Worm (Caenorhabditis elegans) whole organism, midembryonic: ENCODE measurements around the gene nhr-184.

Experiments used
- T22C8.4 ChIP-seq: fragments of 200-800 bp; sonication (Bioruptor generic); IDR thresholded peaks from 2 replicates; pipeline ENCODE4 v1.3.6; 2022; ENCODE audit warnings: missing genetic modification characterization, missing compliant biosample characterization
- cog-1 ChIP-seq: sonication (generic microtip); optimal IDR thresholded peaks from 2 replicates; lab custom pipeline; 2016; ENCODE audit warnings: missing genetic modification characterization, missing compliant biosample characterization
- flt-1 ChIP-seq: fragments of 200-800 bp; sonication (Bioruptor generic); IDR thresholded peaks from 2 replicates; pipeline ENCODE4 v1.3.6; 2022; ENCODE audit warnings: missing genetic modification characterization, missing compliant biosample characterization
- klf-2 ChIP-seq: fragments of 200-800 bp; sonication (Bioruptor generic); conservative IDR thresholded peaks from 2 replicates; pipeline ENCODE4 v1.3.6; 2022; ENCODE audit warnings: missing genetic modification reagents, missing genetic modification characterization, missing compliant biosample characterization
- med-1 ChIP-seq: sonication (generic microtip); optimal IDR thresholded peaks from 2 replicates; lab custom pipeline; 2017; ENCODE audit warnings: missing genetic modification characterization, mild to moderate bottlenecking, missing compliant biosample characterization, antibody characterized with exemption, missing genetic modification reagents; ENCODE audit not compliant: insufficient read depth
- ref-1 ChIP-seq: fragments of 200-800 bp; sonication (Bioruptor generic); conservative IDR thresholded peaks from 2 replicates; pipeline ENCODE4 v1.3.6; 2022; ENCODE audit warnings: missing genetic modification reagents, missing genetic modification characterization, missing compliant biosample characterization
- tab-1 ChIP-seq: fragments of 200-800 bp; sonication (Bioruptor generic); IDR thresholded peaks from 2 replicates; pipeline ENCODE4 v1.3.6; 2022; ENCODE audit warnings: missing genetic modification characterization, missing compliant biosample characterization
- ztf-23 ChIP-seq: fragments of 200-800 bp; sonication (Bioruptor generic); IDR thresholded peaks from 2 replicates; pipeline ENCODE4 v1.3.6; 2022; ENCODE audit warnings: missing genetic modification reagents, missing genetic modification characterization, missing compliant biosample characterization
- ztf-29 ChIP-seq: fragments of 200-800 bp; sonication (Bioruptor generic); IDR thresholded peaks from 2 replicates; pipeline ENCODE4 v1.3.6; 2022; ENCODE audit warnings: missing genetic modification reagents, missing genetic modification characterization, missing compliant biosample characterization

Gene nhr-184

DNA sequence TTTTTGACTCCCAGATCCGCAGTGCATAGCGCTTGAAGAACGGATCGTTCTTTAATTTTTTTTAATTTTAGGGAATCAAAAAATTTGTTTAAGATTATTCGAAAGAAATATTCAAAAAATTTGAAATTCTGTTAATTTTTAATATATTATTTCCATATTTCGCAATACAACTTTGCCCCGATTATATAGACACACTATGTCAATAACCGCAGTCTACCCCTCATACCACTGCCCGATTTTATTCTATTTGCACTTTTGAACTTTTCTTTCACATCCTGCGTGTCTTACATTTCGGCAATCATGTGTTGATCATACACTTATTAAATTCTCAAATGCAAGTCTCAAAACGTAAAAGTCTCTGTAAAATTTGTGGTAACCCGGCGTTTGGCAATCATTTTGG lies 4.5 kb upstream of the nhr-184 start, which contains the start of gene nhr-56:
TSS of gene nhr-56 (plus strand) at position 202 of the 400 bp plus-strand sequence.
- TF ChIP-seq klf-2 (GFP tag; lab: Robert Waterston, UW) = no peak
- no peak for TF ChIP-seq tab-1 (GFP tag; lab: Robert Waterston, UW)
- TF ChIP-seq flt-1 (GFP tag; lab: Robert Waterston, UW) = no peak
- TF ChIP-seq T22C8.4 (GFP tag; lab: Robert Waterston, UW) = no peak
- no peak for TF ChIP-seq ref-1 (GFP tag; lab: Robert Waterston, UW)
- TF ChIP-seq med-1 (GFP tag; lab: Kevin White, UChicago) = no peak
- TF ChIP-seq cog-1 (tag; lab: Kevin White, UChicago) = no peak
- TF ChIP-seq ztf-29 (GFP tag; lab: Robert Waterston, UW) = no peak
- TF ChIP-seq ztf-23 (GFP tag; lab: Robert Waterston, UW) = no peak

DNA sequence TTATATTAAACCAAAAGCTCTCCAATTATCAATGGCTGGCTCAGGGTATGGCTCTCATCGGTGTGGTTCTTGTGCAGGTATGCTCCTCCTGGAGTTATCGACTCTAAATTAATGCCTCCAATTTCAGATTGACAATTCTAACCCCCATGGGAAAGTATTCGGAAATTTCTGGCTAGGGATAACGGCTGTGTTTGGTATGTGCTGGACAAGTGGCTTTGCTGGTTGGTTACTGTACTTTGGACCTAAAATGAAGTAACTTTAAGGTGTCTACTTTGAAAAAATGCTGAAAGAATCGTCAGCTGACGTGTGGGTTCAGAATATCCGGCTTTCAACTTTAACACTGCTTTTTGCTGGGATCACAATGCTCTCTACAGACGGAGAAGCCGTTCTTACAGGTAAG lies 2.6 kb upstream of the nhr-184 start:
- no peak for TF ChIP-seq ztf-23 (GFP tag; lab: Robert Waterston, UW)

- TF ChIP-seq T22C8.4 (GFP tag; lab: Robert Waterston, UW) (no peak), flt-1 (GFP tag; lab: Robert Waterston, UW) (no peak), klf-2 (GFP tag; lab: Robert Waterston, UW) (no peak), ref-1 (GFP tag; lab: Robert Waterston, UW) (no peak), ztf-23 (GFP tag; lab: Robert Waterston, UW) (no peak), cog-1 (tag; lab: Kevin White, UChicago) (no peak), tab-1 (GFP tag; lab: Robert Waterston, UW) (no peak), ztf-29 (GFP tag; lab: Robert Waterston, UW) (no peak), med-1 (GFP tag; lab: Kevin White, UChicago) (no peak)
Measured at ce11 chrV:2215352-2215751, 1.1 kb upstream of the nhr-184 start, which contains the start of gene nstp-8. nstp-8 (plus strand) TSS chrV:2215652.

DNA sequence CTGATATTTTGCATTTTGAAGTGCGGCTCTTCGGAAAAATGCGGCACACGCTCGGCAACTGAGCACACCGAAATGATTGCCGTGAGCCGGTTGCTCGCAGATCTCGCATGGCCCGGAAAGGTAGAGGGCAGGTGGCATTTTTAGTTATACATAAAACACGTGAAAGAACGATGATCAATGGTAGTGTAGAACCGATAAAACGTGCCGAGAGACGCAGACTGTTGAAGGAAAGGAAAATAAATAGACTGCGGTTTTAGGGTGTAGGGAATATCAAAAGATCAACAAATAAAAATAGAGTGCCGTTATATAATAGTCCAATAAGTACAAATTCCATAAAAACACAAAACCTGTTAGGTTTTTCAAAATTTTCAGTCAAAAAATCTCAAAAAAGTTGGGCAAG lies 2.3 kb downstream of the nhr-184 start, which contains the start of gene nhr-133:
TSS of gene nhr-133 (minus strand) at position 183 of the 400 bp plus-strand sequence.
- TF ChIP-seq tab-1 (GFP tag; lab: Robert Waterston, UW) = no peak
- no peak for TF ChIP-seq ref-1 (GFP tag; lab: Robert Waterston, UW)
- no peak for TF ChIP-seq flt-1 (GFP tag; lab: Robert Waterston, UW)
- TF ChIP-seq med-1 (GFP tag; lab: Kevin White, UChicago) = no peak
- TF ChIP-seq cog-1 (tag; lab: Kevin White, UChicago) = no peak
- TF ChIP-seq ztf-23 (GFP tag; lab: Robert Waterston, UW) = no peak
- no peak for TF ChIP-seq T22C8.4 (GFP tag; lab: Robert Waterston, UW)
- TF ChIP-seq klf-2 (GFP tag; lab: Robert Waterston, UW) = no peak
- TF ChIP-seq ztf-29 (GFP tag; lab: Robert Waterston, UW) = no peak

ce11 chrV:2207527-2207926 lies 6.8 kb downstream of the nhr-184 start:
- TF ChIP-seq med-1 (GFP tag; lab: Kevin White, UChicago) (no peak), ztf-29 (GFP tag; lab: Robert Waterston, UW) (no peak), ref-1 (GFP tag; lab: Robert Waterston, UW) (no peak), flt-1 (GFP tag; lab: Robert Waterston, UW) (no peak), T22C8.4 (GFP tag; lab: Robert Waterston, UW) (no peak), cog-1 (tag; lab: Kevin White, UChicago) (no peak), tab-1 (GFP tag; lab: Robert Waterston, UW) (no peak), ztf-23 (GFP tag; lab: Robert Waterston, UW) (no peak), klf-2 (GFP tag; lab: Robert Waterston, UW) (no peak)

- no peak for TF ChIP-seq klf-2 (GFP tag; lab: Robert Waterston, UW)
- no peak for TF ChIP-seq ztf-23 (GFP tag; lab: Robert Waterston, UW)
- TF ChIP-seq cog-1 (tag; lab: Kevin White, UChicago) = no peak
- TF ChIP-seq ref-1 (GFP tag; lab: Robert Waterston, UW) = no peak
- no peak for TF ChIP-seq T22C8.4 (GFP tag; lab: Robert Waterston, UW)
- no peak for TF ChIP-seq ztf-29 (GFP tag; lab: Robert Waterston, UW)
- TF ChIP-seq med-1 (GFP tag; lab: Kevin White, UChicago) = no peak
- TF ChIP-seq tab-1 (GFP tag; lab: Robert Waterston, UW) = no peak
- no peak for TF ChIP-seq flt-1 (GFP tag; lab: Robert Waterston, UW)
Measured at ce11 chrV:2206801-2207200, 7.5 kb downstream of the nhr-184 start, which contains the start of gene svh-11. svh-11 (plus strand) TSS chrV:2207101.

ce11 chrV:2206181-2206580 lies 8.1 kb downstream of the nhr-184 start, which contains the start of gene srt-40:
srt-40 (minus strand) TSS chrV:2206281.
- TF ChIP-seq ref-1 (GFP tag; lab: Robert Waterston, UW) (no peak), ztf-29 (GFP tag; lab: Robert Waterston, UW) (no peak), tab-1 (GFP tag; lab: Robert Waterston, UW) (no peak), ztf-23 (GFP tag; lab: Robert Waterston, UW) (no peak), flt-1 (GFP tag; lab: Robert Waterston, UW) (no peak), cog-1 (tag; lab: Kevin White, UChicago) (no peak), med-1 (GFP tag; lab: Kevin White, UChicago) (no peak), T22C8.4 (GFP tag; lab: Robert Waterston, UW) (no peak), klf-2 (GFP tag; lab: Robert Waterston, UW) (no peak)

DNA sequence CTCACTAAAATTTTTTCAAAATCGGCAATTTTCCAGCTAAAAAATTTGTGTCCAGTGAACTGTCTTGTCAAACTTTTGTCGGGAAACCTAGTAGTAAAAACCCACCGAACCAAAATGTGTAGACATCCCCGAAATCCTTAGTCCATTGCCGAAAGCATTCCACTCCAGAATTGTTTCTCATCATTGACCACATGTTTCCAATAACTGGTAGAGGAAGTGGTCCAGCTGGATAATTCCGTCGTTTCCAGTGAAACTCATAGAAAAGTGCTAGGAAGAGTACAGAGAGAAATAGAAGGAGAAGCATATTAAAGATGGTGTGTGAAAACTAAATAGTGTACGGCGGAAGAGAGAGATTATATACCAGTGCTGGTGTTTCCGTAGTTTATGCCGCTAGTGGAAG lies 10.2 kb downstream of the nhr-184 start, which contains the start of gene cyp-33C12:
TSS of gene cyp-33C12 (minus strand) at position 321 of the 400 bp plus-strand sequence.
- TF ChIP-seq med-1 (GFP tag; lab: Kevin White, UChicago) = no peak
- no peak for TF ChIP-seq tab-1 (GFP tag; lab: Robert Waterston, UW)
- TF ChIP-seq ref-1 (GFP tag; lab: Robert Waterston, UW) = no peak
- TF ChIP-seq ztf-29 (GFP tag; lab: Robert Waterston, UW) = no peak
- no peak for TF ChIP-seq cog-1 (tag; lab: Kevin White, UChicago)
- no peak for TF ChIP-seq ztf-23 (GFP tag; lab: Robert Waterston, UW)
- TF ChIP-seq flt-1 (GFP tag; lab: Robert Waterston, UW) = no peak
- TF ChIP-seq T22C8.4 (GFP tag; lab: Robert Waterston, UW) = no peak
- no peak for TF ChIP-seq klf-2 (GFP tag; lab: Robert Waterston, UW)
